Worm (Caenorhabditis elegans): Measurements from ENCODE around the gene F33D4.4.

The F33D4.4 gene

DNA sequence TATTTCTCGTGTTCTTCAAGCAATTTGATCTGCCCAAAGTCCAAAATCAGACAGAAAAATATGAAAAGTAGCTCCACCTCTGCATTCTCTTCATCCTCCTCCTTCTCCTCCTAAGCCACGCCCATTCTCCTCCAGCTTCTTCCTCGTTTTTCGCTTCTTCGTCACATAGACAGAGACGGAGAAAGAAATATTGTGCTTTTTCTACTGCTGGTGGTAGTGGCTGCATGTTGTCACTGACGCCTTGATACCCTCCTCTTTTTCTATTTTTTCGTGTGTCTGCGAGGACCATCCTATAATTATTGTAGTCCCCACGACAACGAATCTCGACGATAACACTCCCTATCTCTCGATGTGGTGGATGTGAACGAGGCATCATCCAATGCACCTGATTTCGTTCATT, 48.1 kb downstream of the F33D4.4 start, which contains the start of gene C08G9.1:
TSS of gene C08G9.1 (plus strand) at position 175 of the 400 bp plus-strand sequence.
- TF ChIP-seq Y75B8A.6 (GFP tag; IDR thresholded peaks at IDR 0.05) (no peak), unc-62 (GFP tag; optimal IDR thresholded peaks at IDR 0.05 in 1 of 2) (peak in 1 of 2 experiments; percentile 74), unc-62 (tag; optimal IDR thresholded peaks at IDR 0.05) (no peak), snpc-1.2 (GFP tag; IDR thresholded peaks at IDR 0.05) (no peak), lsy-2 (tag; optimal IDR thresholded peaks at IDR 0.05) (peak in 1 of 2 experiments; percentile 4), skn-1 (tag; optimal IDR thresholded peaks at IDR 0.05) (no peak), hmg-1.1 (GFP tag; IDR thresholded peaks at IDR 0.05) (peak; percentile 44; the same call in 1 of the 2 replicates)

DNA sequence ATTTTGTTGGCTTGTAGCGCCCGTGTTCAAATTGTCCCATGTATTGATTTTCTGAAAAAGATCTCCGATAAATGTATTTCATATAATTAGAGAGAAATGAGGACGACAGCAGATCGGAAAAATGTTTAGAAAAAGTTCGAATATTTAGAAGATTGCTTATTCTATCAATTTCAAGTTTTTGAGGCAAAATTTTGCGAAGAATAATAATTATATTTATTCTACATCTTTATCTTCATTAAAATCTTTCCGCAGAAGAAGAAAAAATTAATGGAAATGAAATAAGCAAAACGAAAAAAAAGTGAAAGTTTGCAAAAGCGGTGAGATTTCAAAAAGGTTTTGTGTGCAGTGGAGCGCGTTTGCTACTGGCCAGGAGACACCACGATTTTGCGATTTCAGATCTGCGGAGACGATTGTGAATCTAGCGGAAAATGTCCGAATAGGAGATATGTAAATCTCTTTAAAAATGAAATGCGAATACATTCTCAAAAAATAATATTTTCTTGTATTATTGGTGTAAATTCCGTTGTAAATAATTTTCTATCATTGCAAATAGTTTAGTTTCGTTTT, 52.4 kb downstream of the F33D4.4 start, which contains the start of gene nrde-4:
TSS of gene nrde-4 (minus strand) at position 51 of the 567 bp plus-strand sequence.
- TF ChIP-seq lin-38 (GFP tag; IDR thresholded peaks at IDR 0.05): peak; percentile 96
- TF ChIP-seq hmg-1.1 (GFP tag; IDR thresholded peaks at IDR 0.05): 0 out of 2 replicates have a peak, but pooled peaks have one; percentile 32
- TF ChIP-seq mep-1 (tag; optimal IDR thresholded peaks at IDR 0.05): peak; percentile 82
- TF ChIP-seq ZK337.2 (GFP tag; IDR thresholded peaks at IDR 0.05): no peak
- TF ChIP-seq skn-1 (tag; optimal IDR thresholded peaks at IDR 0.05): no peak
- no peak for TF ChIP-seq sdz-12 (GFP tag; optimal IDR thresholded peaks at IDR 0.05)
- TF ChIP-seq rbr-2 (tag; optimal IDR thresholded peaks at IDR 0.05): peak; percentile 51
- no peak for TF ChIP-seq aly-2 (tag; optimal IDR thresholded peaks at IDR 0.05)
- TF ChIP-seq nhr-48 (tag; optimal IDR thresholded peaks at IDR 0.05): no peak
- peak; percentile 46 for TF ChIP-seq nhr-11 (tag; optimal IDR thresholded peaks at IDR 0.05)
- no peak for TF ChIP-seq ztf-7 (tag; optimal IDR thresholded peaks at IDR 0.05)
- peak; percentile 49 for TF ChIP-seq hlh-30 (tag; optimal IDR thresholded peaks at IDR 0.05; ENCODE audit: insufficient read depth)
- peak; percentile 94 for TF ChIP-seq mes-2 (tag; optimal IDR thresholded peaks at IDR 0.05; ENCODE audit: poor library complexity, severe bottlenecking)
- TF ChIP-seq nhr-28 (tag; optimal IDR thresholded peaks at IDR 0.05): peak; percentile 64
- peak; percentile 8 for TF ChIP-seq nhr-102 (tag; optimal IDR thresholded peaks at IDR 0.05)
- no peak; the same call in 1 of the 2 replicates for TF ChIP-seq dmd-6 (GFP tag; IDR thresholded peaks at IDR 0.05)
- no peak for TF ChIP-seq set-16 (GFP tag; IDR thresholded peaks at IDR 0.05)
- TF ChIP-seq zfp-2 (tag; optimal IDR thresholded peaks at IDR 0.05): no peak
- no peak for TF ChIP-seq egl-43 (GFP tag; IDR thresholded peaks at IDR 0.05)
- TF ChIP-seq dmd-8 (GFP tag; IDR thresholded peaks at IDR 0.05): no peak
- TF ChIP-seq nhr-10 (tag; optimal IDR thresholded peaks at IDR 0.05): no peak
- no peak for TF ChIP-seq php-3 (GFP tag; IDR thresholded peaks at IDR 0.05)
- peak; percentile 52 for TF ChIP-seq nhr-25 (tag; optimal IDR thresholded peaks at IDR 0.05; ENCODE audit: borderline replicate concordance, insufficient read depth)
- no peak for TF ChIP-seq ama-1 (optimal IDR thresholded peaks at IDR 0.05)
- TF ChIP-seq nhr-42 (GFP tag; IDR thresholded peaks at IDR 0.05): no peak
- TF ChIP-seq ceh-20 (GFP tag; IDR thresholded peaks at IDR 0.05): no peak
- no peak for TF ChIP-seq tag-97 (GFP tag; IDR thresholded peaks at IDR 0.05)
- no peak for TF ChIP-seq F10B5.3 (tag; optimal IDR thresholded peaks at IDR 0.05)
- TF ChIP-seq hlh-11 (tag; optimal IDR thresholded peaks at IDR 0.05): peak; percentile 63
- TF ChIP-seq Y75B8A.6 (GFP tag; IDR thresholded peaks at IDR 0.05): no peak
- TF ChIP-seq nhr-237 (tag; optimal IDR thresholded peaks at IDR 0.05): no peak
- TF ChIP-seq hif-1 (tag; optimal IDR thresholded peaks at IDR 0.05): peak in 1 of 2 experiments; percentile 71
- no peak for TF ChIP-seq aha-1 (tag)
- TF ChIP-seq dve-1 (tag; optimal IDR thresholded peaks at IDR 0.05; ENCODE audit: insufficient read depth): peak; percentile 46
- no peak for TF ChIP-seq mdt-29 (GFP tag; IDR thresholded peaks at IDR 0.05)
- TF ChIP-seq T20F7.1 (GFP tag; optimal IDR thresholded peaks at IDR 0.05): peak; percentile 15
- peak; percentile 13 for TF ChIP-seq lin-13 (GFP tag; optimal IDR thresholded peaks at IDR 0.05)
- peak; percentile 62 for TF ChIP-seq dpl-1 (GFP tag; optimal IDR thresholded peaks at IDR 0.05)
- peak in 1 of 2 experiments; percentile 74 for TF ChIP-seq lsy-2 (tag; optimal IDR thresholded peaks at IDR 0.05)
- no peak for TF ChIP-seq madf-5 (GFP tag; IDR thresholded peaks at IDR 0.05)
- TF ChIP-seq pqm-1 (tag; optimal IDR thresholded peaks at IDR 0.05): peak; percentile 6
- no peak for TF ChIP-seq vab-7 (GFP tag; IDR thresholded peaks at IDR 0.05)
- TF ChIP-seq nhr-6 (tag; optimal IDR thresholded peaks at IDR 0.05): peak; percentile 86
- TF ChIP-seq arid-1 (GFP tag; conservative IDR thresholded peaks at IDR 0.05): no peak

Data from whole organism, L4 larva.